Fruit fly (Drosophila melanogaster): Measurements from ENCODE around the gene CG31121.

CG31121 gene

DNA sequence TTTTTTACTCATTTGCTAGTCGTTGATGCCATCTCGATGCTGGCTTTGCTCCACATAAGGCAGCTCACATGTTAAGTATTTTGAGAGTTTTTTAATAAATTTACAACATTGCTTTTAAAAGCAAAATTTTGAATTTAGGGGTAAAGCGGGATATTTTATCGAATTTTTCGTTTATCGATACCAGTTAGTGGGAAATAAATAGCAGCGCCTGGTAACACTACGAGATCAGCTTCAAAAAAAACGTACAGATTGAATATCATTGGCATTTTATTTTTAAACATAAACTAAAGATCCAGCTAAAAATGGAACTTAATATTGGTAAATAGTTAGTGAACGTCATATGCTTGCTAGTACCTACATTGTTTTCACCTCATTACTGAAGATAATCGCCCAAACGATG lies 27.9 kb upstream of the CG31121 start, which contains the start of gene Mink:
TSS of gene Mink (plus strand) at position 204 of the 400 bp plus-strand sequence.
- TF ChIP-seq bab1 (GFP tag; optimal IDR thresholded peaks at IDR 0.05) (peak; percentile 29), CG1620 (GFP tag; optimal IDR thresholded peaks at IDR 0.05) (no peak), cic (GFP tag; optimal IDR thresholded peaks at IDR 0.05) (no peak), tj (GFP tag; optimal IDR thresholded peaks at IDR 0.05) (no peak), CG5204 (GFP tag; optimal IDR thresholded peaks at IDR 0.05) (no peak), CG11617 (GFP tag; optimal IDR thresholded peaks at IDR 0.05) (no peak), CG12768 (GFP tag; optimal IDR thresholded peaks at IDR 0.05) (no peak), CG33017 (tag; optimal IDR thresholded peaks at IDR 0.05) (no peak), CG14711 (tag; optimal IDR thresholded peaks at IDR 0.05) (no peak)

- TF ChIP-seq Clk (GFP tag; optimal IDR thresholded peaks at IDR 0.05) (no peak), Mnt (GFP tag; optimal IDR thresholded peaks at IDR 0.05) (peak; percentile 11), tj (GFP tag; optimal IDR thresholded peaks at IDR 0.05) (peak; percentile 15), bab1 (GFP tag; optimal IDR thresholded peaks at IDR 0.05) (peak; percentile 44), CG5204 (GFP tag; optimal IDR thresholded peaks at IDR 0.05) (no peak), CG33017 (tag; optimal IDR thresholded peaks at IDR 0.05) (peak; percentile 3), Crg-1 (GFP tag; optimal IDR thresholded peaks at IDR 0.05) (peak; percentile 25), CG7101 (tag; optimal IDR thresholded peaks at IDR 0.05) (peak; percentile 58), CG14711 (tag; optimal IDR thresholded peaks at IDR 0.05) (peak; percentile 52), ovo (GFP tag; optimal IDR thresholded peaks at IDR 0.05) (no peak), CG7045 (GFP tag; optimal IDR thresholded peaks at IDR 0.05) (no peak), cnc (optimal IDR thresholded peaks at IDR 0.05) (no peak), CG1620 (GFP tag; optimal IDR thresholded peaks at IDR 0.05) (no peak), toe (GFP tag; optimal IDR thresholded peaks at IDR 0.05) (peak; percentile 51), Hr96 (GFP tag; optimal IDR thresholded peaks at IDR 0.05) (peak; percentile 2), CG11617 (GFP tag; optimal IDR thresholded peaks at IDR 0.05) (peak; percentile 18), pad (GFP tag; optimal IDR thresholded peaks at IDR 0.05) (peak; percentile 30), kay (GFP tag; ENCODE audit: borderline replicate concordance) (peak; percentile 15)
Measured at dm6 chr3R:24917814-24918636, 23.6 kb upstream of the CG31121 start, which contains the start of the genes PIG-S, sud1 and CG11168. Gene PIG-S (minus strand): TSS chr3R:24917864. Gene sud1 (minus strand): TSS chr3R:24917864. Gene CG11168 (plus strand): TSS chr3R:24918106.

DNA sequence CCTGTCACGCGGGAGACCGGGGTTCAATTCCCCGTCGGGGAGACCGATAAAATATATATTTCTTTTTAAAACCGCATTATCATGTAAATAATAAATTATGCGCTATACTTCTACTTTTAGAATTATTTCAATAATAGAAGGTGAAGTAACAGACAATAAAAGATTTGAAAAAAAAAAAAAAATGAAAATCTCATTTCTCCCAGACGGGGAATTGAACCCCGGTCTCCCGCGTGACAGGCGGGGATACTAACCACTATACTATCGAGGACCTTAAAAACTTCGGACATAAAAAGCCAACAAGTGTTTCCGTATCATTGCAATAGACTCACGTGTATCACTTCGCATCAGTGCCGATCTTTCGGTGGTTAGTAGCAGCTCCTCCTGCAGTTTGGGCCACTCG lies 20.5 kb upstream of the CG31121 start:
- TF ChIP-seq CG11617 (GFP tag; optimal IDR thresholded peaks at IDR 0.05) (no peak), Crg-1 (GFP tag; optimal IDR thresholded peaks at IDR 0.05) (no peak), kay (GFP tag; ENCODE audit: borderline replicate concordance) (no peak)

- TF ChIP-seq CG7045 (GFP tag; optimal IDR thresholded peaks at IDR 0.05) (no peak), kay (GFP tag; ENCODE audit: borderline replicate concordance) (peak; percentile 48), CG1620 (GFP tag; optimal IDR thresholded peaks at IDR 0.05) (no peak), CG12768 (GFP tag; optimal IDR thresholded peaks at IDR 0.05) (no peak), Hr96 (GFP tag; optimal IDR thresholded peaks at IDR 0.05) (no peak), Clk (GFP tag; optimal IDR thresholded peaks at IDR 0.05) (no peak)
Measured at dm6 chr3R:24910097-24910496, 15.7 kb upstream of the CG31121 start.

DNA sequence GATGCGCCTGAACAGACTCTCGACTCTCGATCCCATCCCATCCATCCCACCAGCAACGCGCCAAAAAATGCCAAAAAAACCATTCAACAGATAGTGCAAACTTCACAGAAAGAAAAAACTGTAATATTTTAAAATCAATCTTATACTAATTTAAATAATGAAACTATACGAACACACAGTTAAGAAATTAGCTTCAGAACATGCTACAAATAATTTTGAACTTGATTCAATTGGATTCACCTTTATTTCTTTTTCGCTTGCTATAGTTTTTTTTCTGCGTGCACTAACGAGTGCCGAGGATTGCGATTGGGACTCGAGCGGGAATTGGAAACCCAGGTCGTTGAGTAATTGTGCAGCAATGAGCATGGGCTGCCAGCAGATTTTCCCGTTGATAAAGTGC lies 13.6 kb upstream of the CG31121 start:
- TF ChIP-seq CG7101 (tag; optimal IDR thresholded peaks at IDR 0.05) (no peak), Clk (GFP tag; optimal IDR thresholded peaks at IDR 0.05) (no peak), cic (GFP tag; optimal IDR thresholded peaks at IDR 0.05) (no peak), CG11617 (GFP tag; optimal IDR thresholded peaks at IDR 0.05) (no peak), Mnt (GFP tag; optimal IDR thresholded peaks at IDR 0.05) (no peak), kay (GFP tag; ENCODE audit: borderline replicate concordance) (no peak), ovo (GFP tag; optimal IDR thresholded peaks at IDR 0.05) (no peak), Hr96 (GFP tag; optimal IDR thresholded peaks at IDR 0.05) (no peak), toe (GFP tag; optimal IDR thresholded peaks at IDR 0.05) (no peak), CG12768 (GFP tag; optimal IDR thresholded peaks at IDR 0.05) (no peak), CG5204 (GFP tag; optimal IDR thresholded peaks at IDR 0.05) (no peak), CG7045 (GFP tag; optimal IDR thresholded peaks at IDR 0.05) (no peak), CG14711 (tag; optimal IDR thresholded peaks at IDR 0.05) (no peak), CG1620 (GFP tag; optimal IDR thresholded peaks at IDR 0.05) (no peak), CG33017 (tag; optimal IDR thresholded peaks at IDR 0.05) (no peak), pad (GFP tag; optimal IDR thresholded peaks at IDR 0.05) (no peak), bab1 (GFP tag; optimal IDR thresholded peaks at IDR 0.05) (no peak), Crg-1 (GFP tag; optimal IDR thresholded peaks at IDR 0.05) (no peak)

dm6 chr3R:24906648-24907047 lies 12.2 kb upstream of the CG31121 start:
- TF ChIP-seq Clk (GFP tag; optimal IDR thresholded peaks at IDR 0.05) (no peak), Mnt (GFP tag; optimal IDR thresholded peaks at IDR 0.05) (no peak), bab1 (GFP tag; optimal IDR thresholded peaks at IDR 0.05) (no peak), CG5204 (GFP tag; optimal IDR thresholded peaks at IDR 0.05) (no peak), ovo (GFP tag; optimal IDR thresholded peaks at IDR 0.05) (no peak), tj (GFP tag; optimal IDR thresholded peaks at IDR 0.05) (no peak), Hr96 (GFP tag; optimal IDR thresholded peaks at IDR 0.05) (no peak)
